Fruit fly (Drosophila melanogaster): ENCODE measurements around the gene CG15482.

Gene CG15482

DNA sequence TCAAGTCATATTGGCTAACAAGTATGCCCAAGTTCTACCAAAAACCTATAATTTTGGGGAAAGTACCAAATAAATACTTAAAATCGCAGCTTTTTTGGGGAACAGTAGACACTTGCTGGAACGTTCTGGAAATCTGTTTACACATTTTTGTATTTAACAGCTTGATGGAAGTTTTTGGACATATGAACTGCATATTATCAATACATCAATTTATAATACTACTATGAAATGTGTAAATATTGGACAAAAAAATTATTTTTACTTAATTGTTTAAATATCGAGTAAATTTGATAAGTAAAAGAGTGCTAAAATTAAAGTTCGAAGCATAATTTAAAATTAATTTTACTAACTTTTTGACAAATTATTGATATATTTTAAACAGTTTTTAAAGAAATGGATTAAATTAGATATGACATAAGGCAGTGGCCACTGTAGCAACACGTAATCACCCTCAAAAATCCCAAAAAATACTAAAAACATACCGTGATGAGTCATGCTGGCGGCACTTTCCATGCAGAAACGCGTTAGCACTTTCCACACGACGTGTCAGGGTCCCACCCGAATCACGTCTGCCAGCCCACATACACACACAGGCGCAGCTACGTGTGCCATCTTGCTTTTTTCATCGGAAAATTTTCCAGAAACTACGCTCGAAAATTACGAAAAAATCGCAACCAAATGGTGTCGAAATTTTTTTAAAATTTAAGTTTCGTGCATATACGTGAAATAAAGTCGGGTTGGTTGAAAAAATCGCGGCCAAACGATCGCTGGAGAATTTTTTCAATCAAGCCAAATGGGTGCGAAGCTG is 46.4 kb downstream of the CG15482 start, which contains the start of gene Sirt1 (continued):
- TF ChIP-seq cato (GFP tag; optimal IDR thresholded peaks at IDR 0.05; ENCODE audit: borderline replicate concordance) (peak; percentile 73), CG8765 (GFP tag; IDR thresholded peaks at IDR 0.05) (peak; percentile 49; the same call in 1 of the 2 replicates), wor (GFP tag; IDR thresholded peaks at IDR 0.05) (peak; percentile 75), lbe (GFP tag; optimal IDR thresholded peaks at IDR 0.05) (peak; percentile 32), eve (GFP tag; optimal IDR thresholded peaks at IDR 0.05) (no peak), ranshi (GFP tag; IDR thresholded peaks at IDR 0.05) (peak; percentile 63), CrebB (tag; optimal IDR thresholded peaks at IDR 0.05) (peak; percentile 34), CG6813 (GFP tag; optimal IDR thresholded peaks at IDR 0.05) (peak; percentile 73), CG6765 (GFP tag; optimal IDR thresholded peaks at IDR 0.05) (peak; percentile 66), wek (GFP tag; optimal IDR thresholded peaks at IDR 0.05) (no peak), CG17385 (GFP tag; optimal IDR thresholded peaks at IDR 0.05) (peak; percentile 77), Ets97D (GFP tag; optimal IDR thresholded peaks at IDR 0.05) (peak; percentile 8), bbx (GFP tag; IDR thresholded peaks at IDR 0.05; ENCODE audit: partially characterized antibody) (peak; percentile 63; the same call in 1 of the 2 replicates), pnt (GFP tag; optimal IDR thresholded peaks at IDR 0.05) (peak; percentile 59), Nf-YC (tag; optimal IDR thresholded peaks at IDR 0.05) (peak; percentile 85), dpn (GFP tag; optimal IDR thresholded peaks at IDR 0.05) (peak; percentile 52 to 85), Usf (GFP tag; optimal IDR thresholded peaks at IDR 0.05) (peak; percentile 88), lilli (GFP tag; optimal IDR thresholded peaks at IDR 0.05) (peak; percentile 76), Hr51 (GFP tag; optimal IDR thresholded peaks at IDR 0.05) (peak; percentile 7 to 89), CG31441 (GFP tag; IDR thresholded peaks at IDR 0.05) (peak; percentile 92), Sin3A (optimal IDR thresholded peaks at IDR 0.05) (no peak), bcd (GFP tag; optimal IDR thresholded peaks at IDR 0.05) (peak; percentile 91), zfh1 (GFP tag; IDR thresholded peaks at IDR 0.05) (peak; percentile 66; the same call in 1 of the 3 replicates), CG14050 (GFP tag; IDR thresholded peaks at IDR 0.05) (0 out of 3 replicates have a peak, but pooled peaks have one; percentile 47), fd64A (GFP tag; optimal IDR thresholded peaks at IDR 0.05) (no peak), CG6689 (GFP tag; IDR thresholded peaks at IDR 0.05) (peak; percentile 92), ara (GFP tag; IDR thresholded peaks at IDR 0.05) (peak; percentile 54; the same call in 1 of the 2 replicates), CG9609 (GFP tag; optimal IDR thresholded peaks at IDR 0.05) (peak; percentile 39), D19B (GFP tag; optimal IDR thresholded peaks at IDR 0.05) (peak; percentile 75), CG4854 (GFP tag; optimal IDR thresholded peaks at IDR 0.05) (peak; percentile 18), CG7786 (GFP tag; optimal IDR thresholded peaks at IDR 0.05) (peak; percentile 16), esg (GFP tag; conservative IDR thresholded peaks at IDR 0.05) (peak; percentile 83), luna (GFP tag; optimal IDR thresholded peaks at IDR 0.05) (no peak), NK7.1 (GFP tag; optimal IDR thresholded peaks at IDR 0.05) (peak; percentile 19), CG7987 (GFP tag; optimal IDR thresholded peaks at IDR 0.05) (peak; percentile 24), CG3281 (GFP tag; optimal IDR thresholded peaks at IDR 0.05) (peak; percentile 89), CG12744 (GFP tag; optimal IDR thresholded peaks at IDR 0.05) (no peak), Stat92E (GFP tag; optimal IDR thresholded peaks at IDR 0.05) (peak in 1 of 3 experiments; percentile 86), pb (GFP tag; optimal IDR thresholded peaks at IDR 0.05) (no peak), CG30431 (GFP tag; optimal IDR thresholded peaks at IDR 0.05) (peak; percentile 77), Rx (GFP tag; IDR thresholded peaks at IDR 0.05) (peak; percentile 24; the same call in 1 of the 2 replicates), Hr78 (GFP tag; optimal IDR thresholded peaks at IDR 0.05) (no peak), shn (GFP tag; optimal IDR thresholded peaks at IDR 0.05) (no peak), CG17612 (GFP tag; IDR thresholded peaks at IDR 0.05) (peak; percentile 45; the same call in 1 of the 2 replicates), dmrt11E (tag; optimal IDR thresholded peaks at IDR 0.05) (peak; percentile 92), CG11504 (tag; optimal IDR thresholded peaks at IDR 0.05) (peak; percentile 91), CG2129 (GFP tag; IDR thresholded peaks at IDR 0.05; ENCODE audit: partially characterized antibody) (no peak), ttk (GFP tag; IDR thresholded peaks at IDR 0.05) (peak; percentile 64), Lpt (GFP tag; optimal IDR thresholded peaks at IDR 0.05) (no peak)

All from whole organism, embryonic.